Worm (Caenorhabditis elegans) whole organism, mixed stage, embryonic: Measurements from ENCODE around the gene slc-9B.1.

Experiments
- M03D4.4 ChIP-seq: sonication (generic microtip); optimal IDR thresholded peaks from 2 replicates; lab custom pipeline; 2017; ENCODE audit warnings: mild to moderate bottlenecking, missing genetic modification characterization, missing compliant biosample characterization
- ceh-39 ChIP-seq: fragments of 150-350 bp; optimal IDR thresholded peaks from 2 replicates; lab custom pipeline; 2014; ENCODE audit warnings: missing biosample characterization, missing genetic modification characterization
- ceh-43 ChIP-seq: fragments of 200-800 bp; sonication (Bioruptor generic); optimal IDR thresholded peaks from 2 replicates; lab custom pipeline; 2018; ENCODE audit warnings: mild to moderate bottlenecking, missing genetic modification characterization, moderate library complexity, missing compliant biosample characterization
- ceh-83 ChIP-seq: fragments of 200-800 bp; sonication (Bioruptor generic); optimal IDR thresholded peaks from 2 replicates; lab custom pipeline; 2018; ENCODE audit warnings: mild to moderate bottlenecking, missing genetic modification characterization, missing compliant biosample characterization
- ces-1 ChIP-seq: fragments of 150-350 bp; optimal IDR thresholded peaks from 2 replicates; lab custom pipeline; 2014; ENCODE audit warnings: missing biosample characterization, missing genetic modification reagents, missing genetic modification characterization
- drap-1 ChIP-seq: fragments of 200-800 bp; sonication (Bioruptor generic); optimal IDR thresholded peaks from 3 replicates; lab custom pipeline; 2018; ENCODE audit warnings: mild to moderate bottlenecking, missing genetic modification characterization, missing compliant biosample characterization
- elt-1 ChIP-seq: sonication (generic microtip); optimal IDR thresholded peaks from 2 replicates; lab custom pipeline; 2017; ENCODE audit warnings: missing genetic modification characterization, mild to moderate bottlenecking, missing compliant biosample characterization, antibody characterized with exemption, moderate library complexity, borderline replicate concordance; ENCODE audit not compliant: insufficient read depth
- elt-3 ChIP-seq: fragments of 150-350 bp; optimal IDR thresholded peaks from 2 replicates; lab custom pipeline; 2014; ENCODE audit warnings: missing biosample characterization, missing genetic modification characterization
- flh-1 ChIP-seq: fragments of 200-800 bp; sonication (Bioruptor generic); optimal IDR thresholded peaks from 2 replicates; lab custom pipeline; 2018; ENCODE audit warnings: mild to moderate bottlenecking, missing genetic modification characterization, moderate library complexity, missing compliant biosample characterization
- ham-2 ChIP-seq: fragments of 200-800 bp; sonication (Bioruptor generic); optimal IDR thresholded peaks from 2 replicates; lab custom pipeline; 2018; ENCODE audit warnings: mild to moderate bottlenecking, missing genetic modification characterization, missing compliant biosample characterization
- hlh-1 ChIP-seq: fragments of 150-350 bp; optimal IDR thresholded peaks from 2 replicates; lab custom pipeline; 2014; ENCODE audit warnings: missing biosample characterization, missing genetic modification reagents, missing genetic modification characterization
- lin-13 ChIP-seq: fragments of 150-350 bp; optimal IDR thresholded peaks from 2 replicates; lab custom pipeline; 2014; ENCODE audit warnings: missing biosample characterization, missing genetic modification characterization
- lin-32 ChIP-seq: fragments of 200-800 bp; sonication (Bioruptor generic); optimal IDR thresholded peaks from 2 replicates; lab custom pipeline; 2018; ENCODE audit warnings: mild to moderate bottlenecking, missing genetic modification characterization, missing compliant biosample characterization
- lsy-2 ChIP-seq: fragments of 150-350 bp; optimal IDR thresholded peaks from 2 replicates; lab custom pipeline; 2014; ENCODE audit warnings: missing biosample characterization, missing genetic modification characterization
- mep-1 ChIP-seq: fragments of 150-350 bp; optimal IDR thresholded peaks from 2 replicates; lab custom pipeline; 2017; ENCODE audit warnings: missing biosample characterization, missing genetic modification reagents, missing genetic modification characterization, inconsistent platforms
- mls-2 ChIP-seq: sonication (generic microtip); optimal IDR thresholded peaks from 2 replicates; lab custom pipeline; 2016; ENCODE audit warnings: mild to moderate bottlenecking, missing genetic modification characterization, moderate library complexity, missing compliant biosample characterization
- nhr-2 ChIP-seq: fragments of 150-350 bp; optimal IDR thresholded peaks from 2 replicates; lab custom pipeline; 2014; ENCODE audit warnings: missing biosample characterization, missing genetic modification characterization
- nhr-237 ChIP-seq: fragments of 150-350 bp; optimal IDR thresholded peaks from 2 replicates; lab custom pipeline; 2014; ENCODE audit warnings: missing biosample characterization, missing genetic modification characterization
- nhr-76 ChIP-seq: sonication (generic microtip); optimal IDR thresholded peaks from 2 replicates; lab custom pipeline; 2017; ENCODE audit warnings: missing biosample characterization, missing genetic modification characterization
- pha-4 ChIP-seq: fragments of 150-350 bp; optimal IDR thresholded peaks from 2 replicates; lab custom pipeline; 2018; ENCODE audit warnings: missing biosample characterization, missing genetic modification reagents, missing genetic modification characterization
- sem-2 ChIP-seq: fragments of 200-800 bp; sonication (Bioruptor generic); optimal IDR thresholded peaks from 2 replicates; lab custom pipeline; 2018; ENCODE audit warnings: mild to moderate bottlenecking, missing genetic modification characterization, missing compliant biosample characterization
- snpc-4 ChIP-seq: fragments of 150-350 bp; optimal IDR thresholded peaks from 2 replicates; lab custom pipeline; 2014; ENCODE audit warnings: missing biosample characterization, missing genetic modification characterization
- sptf-1 ChIP-seq: sonication (generic microtip); optimal IDR thresholded peaks from 2 replicates; lab custom pipeline; 2017; ENCODE audit warnings: mild to moderate bottlenecking, missing genetic modification characterization, moderate library complexity, missing compliant biosample characterization
- tbx-8 ChIP-seq: fragments of 200-800 bp; sonication (Bioruptor generic); optimal IDR thresholded peaks from 2 replicates; lab custom pipeline; 2018; ENCODE audit warnings: mild to moderate bottlenecking, missing genetic modification characterization, moderate library complexity, missing compliant biosample characterization
- unc-120 ChIP-seq: sonication (generic microtip); optimal IDR thresholded peaks from 2 replicates; lab custom pipeline; 2017; ENCODE audit warnings: missing genetic modification characterization, missing compliant biosample characterization; ENCODE audit not compliant: poor library complexity, severe bottlenecking
- unc-62 ChIP-seq: fragments of 150-350 bp; optimal IDR thresholded peaks from 2 replicates; lab custom pipeline; 2014; ENCODE audit warnings: missing biosample characterization, missing genetic modification reagents, missing genetic modification characterization
- ztf-11 ChIP-seq: fragments of 150-350 bp; optimal IDR thresholded peaks from 2 replicates; lab custom pipeline; 2014; ENCODE audit warnings: missing biosample characterization, missing genetic modification characterization

slc-9B.1 gene

ce11 chrX:10302430-10302829 lies 23.0 kb downstream of the slc-9B.1 start, which contains the start of gene fip-5:
TSS of gene fip-5 (plus strand) at chrX:10302741.
- TF ChIP-seq lin-32 (GFP tag; lab: Kevin White, UChicago) (no peak), ceh-83 (GFP tag; lab: Kevin White, UChicago) (no peak), flh-1 (GFP tag; lab: Kevin White, UChicago) (no peak), pha-4 (no peak), ham-2 (GFP tag; lab: Kevin White, UChicago) (no peak), ceh-39 (tag; lab: Kevin White, UChicago) (no peak), unc-120 (no peak)

ce11 chrX:10304178-10304577 lies 24.8 kb downstream of the slc-9B.1 start, which contains the start of gene fipr-21:
TSS of gene fipr-21 (plus strand) at chrX:10304529.
- peak; percentile 8 for TF ChIP-seq unc-62 (GFP tag; lab: Kevin White, UChicago)
- peak; percentile 57 for TF ChIP-seq elt-1 (tag; lab: Kevin White, UChicago)
- TF ChIP-seq ham-2 (GFP tag; lab: Kevin White, UChicago), result no peak

- no peak for TF ChIP-seq lin-32 (GFP tag; lab: Kevin White, UChicago)
- TF ChIP-seq elt-3 (tag; lab: Kevin White, UChicago), result no peak
- no peak for TF ChIP-seq ham-2 (GFP tag; lab: Kevin White, UChicago)
- TF ChIP-seq ceh-43 (GFP tag; lab: Kevin White, UChicago), result no peak
- TF ChIP-seq mep-1, result no peak
- no peak for TF ChIP-seq tbx-8 (GFP tag; lab: Kevin White, UChicago)
- no peak for TF ChIP-seq nhr-2
- no peak for TF ChIP-seq mls-2
- TF ChIP-seq nhr-76 (tag; lab: Kevin White, UChicago), result no peak
- TF ChIP-seq ceh-39 (tag; lab: Kevin White, UChicago), result no peak
- no peak for TF ChIP-seq hlh-1 (tag; lab: Kevin White, UChicago)
- no peak for TF ChIP-seq nhr-237 (tag; lab: Kevin White, UChicago)
- no peak for TF ChIP-seq ztf-11
- no peak for TF ChIP-seq sem-2 (GFP tag; lab: Kevin White, UChicago)
- TF ChIP-seq, all 35 proteins: peak for 0
Measured at ce11 chrX:10306289-10306688, 26.9 kb downstream of the slc-9B.1 start, which contains the start of gene cnc-8. TSS of gene cnc-8 (plus strand) at chrX:10306595.

ce11 chrX:10306923-10307322 lies 27.5 kb downstream of the slc-9B.1 start:
- no peak for TF ChIP-seq sptf-1 (tag; lab: Kevin White, UChicago)
- no peak for TF ChIP-seq lsy-2
- TF ChIP-seq sem-2 (GFP tag; lab: Kevin White, UChicago), result no peak
- TF ChIP-seq elt-3 (tag; lab: Kevin White, UChicago), result no peak
- TF ChIP-seq ham-2 (GFP tag; lab: Kevin White, UChicago), result no peak
- TF ChIP-seq ces-1 (GFP tag; lab: Kevin White, UChicago), result no peak
- TF ChIP-seq nhr-2, result no peak
- TF ChIP-seq ceh-83 (GFP tag; lab: Kevin White, UChicago), result no peak
- no peak for TF ChIP-seq nhr-237 (tag; lab: Kevin White, UChicago)
- TF ChIP-seq mls-2, result no peak
- no peak for TF ChIP-seq tbx-8 (GFP tag; lab: Kevin White, UChicago)
- TF ChIP-seq hlh-1 (tag; lab: Kevin White, UChicago), result no peak

- TF ChIP-seq nhr-2, result no peak
- TF ChIP-seq pha-4, result no peak
- TF ChIP-seq unc-62 (GFP tag; lab: Kevin White, UChicago), result no peak
- no peak for TF ChIP-seq sptf-1 (tag; lab: Kevin White, UChicago)
- TF ChIP-seq mls-2, result no peak
- TF ChIP-seq lin-13 (tag; lab: Kevin White, UChicago), result no peak
- no peak for TF ChIP-seq drap-1 (GFP tag; lab: Kevin White, UChicago)
- TF ChIP-seq sem-2 (GFP tag; lab: Kevin White, UChicago), result no peak
- no peak for TF ChIP-seq nhr-237 (tag; lab: Kevin White, UChicago)
- no peak for TF ChIP-seq lsy-2
- TF ChIP-seq elt-1 (tag; lab: Kevin White, UChicago), result no peak
- no peak for TF ChIP-seq snpc-4 (tag; lab: Kevin White, UChicago)
- no peak for TF ChIP-seq unc-120
- no peak for TF ChIP-seq flh-1 (GFP tag; lab: Kevin White, UChicago)
- TF ChIP-seq ceh-83 (GFP tag; lab: Kevin White, UChicago), result no peak
- no peak for TF ChIP-seq ham-2 (GFP tag; lab: Kevin White, UChicago)
- TF ChIP-seq M03D4.4 (tag; lab: Kevin White, UChicago), result no peak
- no peak for TF ChIP-seq nhr-76 (tag; lab: Kevin White, UChicago)
Measured at ce11 chrX:10307495-10307894, 28.1 kb downstream of the slc-9B.1 start, which contains the start of gene F41E7.7. TSS of gene F41E7.7 (plus strand) at chrX:10307795.
